Worm (Caenorhabditis elegans) whole organism, L4/young adult: Measurements from ENCODE around the gene C48D1.5.

Experiments used
- W03F9.2 ChIP-seq: fragments of 150-350 bp; optimal IDR thresholded peaks from 2 replicates; lab custom pipeline; 2014; ENCODE audit warnings: missing biosample characterization, missing genetic modification characterization
- dao-5 ChIP-seq: sonication (generic microtip); optimal IDR thresholded peaks from 2 replicates; lab custom pipeline; 2016; ENCODE audit warnings: missing genotype, missing genetic modification characterization, moderate library complexity, missing compliant biosample characterization
- him-1 ChIP-seq: sonication (generic microtip); optimal IDR thresholded peaks from 2 replicates; lab custom pipeline; 2016; ENCODE audit warnings: missing genotype, missing genetic modification reagents, missing genetic modification characterization, missing compliant biosample characterization

The C48D1.5 gene

DNA sequence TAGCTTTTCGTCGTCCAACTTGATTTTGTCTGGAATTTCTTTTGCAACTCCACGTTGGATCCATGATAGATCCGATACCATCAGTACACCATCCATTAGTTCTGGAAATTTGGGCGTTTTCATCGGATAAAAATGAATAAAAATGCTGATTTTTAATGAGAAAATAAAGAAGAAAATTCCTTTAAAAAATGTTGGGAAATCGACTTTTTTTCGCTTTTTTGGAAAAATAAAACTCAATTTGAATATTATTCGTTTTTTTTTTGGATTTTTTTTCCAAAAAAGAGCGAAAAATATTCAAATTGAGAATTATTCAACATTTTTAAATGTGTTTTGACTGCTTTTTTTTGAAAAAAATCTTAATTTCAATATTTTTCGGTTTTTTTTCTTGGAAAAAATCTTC is 14.7 kb downstream of the C48D1.5 start, which contains the start of gene pwp-1:
Gene pwp-1 (minus strand): TSS at position 101 of the 400 bp plus-strand sequence.
- no peak for TF ChIP-seq him-1 (tag; lab: Kevin White, UChicago)

DNA sequence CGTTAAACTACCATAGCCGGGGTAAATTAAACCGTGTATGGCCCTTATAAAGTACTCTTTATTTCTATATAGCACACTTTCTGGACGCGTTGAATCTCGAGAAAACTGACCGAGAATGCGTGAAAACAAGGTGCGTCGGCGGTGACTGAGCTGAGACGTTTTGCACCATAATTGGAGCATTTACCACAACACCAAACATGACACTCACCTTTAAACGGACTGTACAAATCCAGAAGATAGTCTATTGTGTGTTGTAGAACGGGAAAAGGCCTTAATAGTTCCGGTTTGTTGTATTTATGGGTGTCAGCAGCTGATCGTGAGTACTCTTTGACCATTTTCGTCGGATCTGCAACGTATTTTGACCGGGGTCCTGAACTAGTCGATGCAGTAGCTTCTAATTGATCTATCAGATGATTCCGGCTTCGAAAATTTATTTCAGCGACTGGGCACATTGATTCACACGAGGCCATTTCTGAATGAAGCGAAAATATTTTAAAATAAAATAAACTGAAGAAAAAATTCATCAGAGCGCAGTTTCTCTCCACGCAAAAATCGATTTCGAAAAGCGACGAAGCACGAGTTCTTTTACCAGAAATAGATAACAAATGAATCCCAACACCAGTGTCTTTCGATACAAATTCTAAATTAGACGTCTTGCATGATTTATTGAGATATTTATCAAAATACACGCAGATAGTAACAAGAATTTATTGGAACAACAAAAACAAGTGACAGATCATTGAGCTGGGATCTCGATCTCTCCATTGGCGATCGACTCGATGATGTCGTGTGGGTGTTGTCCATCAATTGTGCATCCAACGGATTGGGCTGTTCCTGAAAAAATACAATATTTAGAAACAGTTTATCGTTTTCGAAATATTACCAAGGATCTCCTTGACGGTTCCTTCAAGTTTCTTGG is 17.4 kb downstream of the C48D1.5 start, which contains the start of gene tag-115:
Gene tag-115 (minus strand): TSS at position 472 of the 919 bp plus-strand sequence.
- peak; percentile 36 for TF ChIP-seq W03F9.2 (tag; lab: Kevin White, UChicago)
- TF ChIP-seq dao-5 (tag; lab: Kevin White, UChicago) = no peak

DNA sequence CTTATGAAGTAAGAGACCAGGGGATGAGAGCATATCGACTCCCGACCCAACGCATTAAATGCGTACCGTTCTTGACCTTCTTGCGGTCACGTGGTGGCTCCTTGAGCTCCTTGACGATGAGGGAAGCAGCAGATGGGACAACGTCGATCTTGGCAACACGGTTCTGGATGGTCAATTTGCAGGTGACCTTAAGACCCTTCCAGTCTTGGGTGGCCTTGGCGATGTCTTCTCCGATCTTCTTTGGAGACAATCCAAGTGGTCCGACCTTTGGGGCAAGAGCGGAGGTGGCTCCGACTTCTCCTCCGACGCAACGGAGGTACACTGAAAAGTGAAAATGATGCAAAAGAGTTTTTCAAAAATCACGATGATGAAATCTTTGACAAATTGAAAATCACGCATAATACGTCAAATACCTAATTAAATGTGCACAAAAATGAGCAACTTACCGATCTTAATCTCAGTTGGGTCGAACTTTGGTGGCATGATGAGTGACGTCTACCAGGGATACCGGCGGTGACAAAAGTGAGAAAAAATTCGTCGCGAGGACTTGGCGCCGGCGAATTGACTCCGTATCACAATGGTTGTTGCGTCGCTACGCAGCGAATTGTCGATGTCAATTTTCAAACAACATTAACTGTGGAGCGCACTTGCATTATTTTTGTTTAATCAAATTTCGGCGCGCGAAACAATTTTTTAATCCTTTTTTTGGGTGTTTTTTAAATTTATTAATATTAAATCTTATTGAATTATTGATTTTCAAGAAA is 18.5 kb downstream of the C48D1.5 start, which contains the start of gene rpl-12:
Gene rpl-12 (minus strand): TSS at position 574 of the 764 bp plus-strand sequence.
- TF ChIP-seq him-1 (tag; lab: Kevin White, UChicago) (peak; percentile 92), dao-5 (tag; lab: Kevin White, UChicago) (no peak), W03F9.2 (tag; lab: Kevin White, UChicago) (peak; percentile 98)

DNA sequence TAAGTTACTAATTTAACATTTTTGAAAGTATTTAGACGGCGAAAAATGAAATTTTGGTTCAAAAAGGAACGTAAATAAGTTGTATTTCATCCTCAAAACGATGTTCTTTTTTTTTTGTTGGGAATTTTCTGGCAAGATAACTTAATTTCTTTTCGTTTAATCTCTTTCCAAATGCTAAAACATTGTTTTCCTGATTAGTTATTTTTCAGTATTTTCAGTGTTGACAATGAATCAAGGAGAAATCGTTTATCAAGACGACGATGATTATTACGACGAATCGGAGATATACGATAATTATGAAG is 19.0 kb downstream of the C48D1.5 start, which contains the start of gene lin-54:
Gene lin-54 (plus strand): TSS at position 203 of the 302 bp plus-strand sequence.
- TF ChIP-seq dao-5 (tag; lab: Kevin White, UChicago) (no peak), him-1 (tag; lab: Kevin White, UChicago) (no peak), W03F9.2 (tag; lab: Kevin White, UChicago) (no peak)

DNA sequence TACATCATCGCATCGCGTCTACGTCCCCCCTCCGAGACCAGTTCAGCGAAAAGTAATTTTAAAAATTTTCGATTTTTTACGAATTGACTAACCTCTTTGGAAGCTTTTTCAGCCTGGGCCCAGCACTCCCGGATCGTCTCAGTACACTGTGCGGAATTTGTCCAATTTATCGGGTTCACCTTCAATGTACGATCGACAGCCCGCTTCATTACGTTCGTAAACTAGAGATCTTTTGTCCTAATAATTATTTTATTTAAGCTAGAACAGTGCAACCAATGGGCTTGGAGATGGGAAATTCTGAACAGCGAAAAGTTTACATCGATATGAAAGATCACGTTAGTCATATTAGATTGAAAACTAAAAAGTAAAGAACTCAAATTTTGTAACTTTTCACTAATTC is 19.6 kb downstream of the C48D1.5 start:
- TF ChIP-seq W03F9.2 (tag; lab: Kevin White, UChicago) (no peak), him-1 (tag; lab: Kevin White, UChicago) (no peak), dao-5 (tag; lab: Kevin White, UChicago) (no peak)

DNA sequence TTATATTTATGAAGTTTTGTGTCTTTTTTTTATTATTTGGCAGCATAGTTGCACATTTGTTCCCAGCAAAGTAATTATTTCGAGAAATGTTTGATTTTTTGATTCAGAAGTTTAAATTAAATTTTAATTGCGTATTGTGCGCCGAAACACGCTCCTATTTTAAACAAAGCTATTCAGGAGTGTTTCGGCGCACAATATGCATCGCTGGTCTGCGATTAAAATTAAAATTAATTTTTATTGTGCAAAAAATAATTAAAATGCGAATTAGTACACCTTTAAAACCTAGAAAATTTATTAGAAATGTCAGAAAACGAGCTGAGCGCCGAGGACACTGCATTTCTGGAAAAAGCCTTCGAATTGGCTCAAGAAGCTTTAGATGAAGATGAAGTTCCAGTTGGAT is 21.6 kb downstream of the C48D1.5 start, which contains the start of gene JC8.4:
Gene JC8.4 (plus strand): TSS at position 301 of the 400 bp plus-strand sequence.
- TF ChIP-seq W03F9.2 (tag; lab: Kevin White, UChicago) (no peak), dao-5 (tag; lab: Kevin White, UChicago) (no peak), him-1 (tag; lab: Kevin White, UChicago) (no peak)

DNA sequence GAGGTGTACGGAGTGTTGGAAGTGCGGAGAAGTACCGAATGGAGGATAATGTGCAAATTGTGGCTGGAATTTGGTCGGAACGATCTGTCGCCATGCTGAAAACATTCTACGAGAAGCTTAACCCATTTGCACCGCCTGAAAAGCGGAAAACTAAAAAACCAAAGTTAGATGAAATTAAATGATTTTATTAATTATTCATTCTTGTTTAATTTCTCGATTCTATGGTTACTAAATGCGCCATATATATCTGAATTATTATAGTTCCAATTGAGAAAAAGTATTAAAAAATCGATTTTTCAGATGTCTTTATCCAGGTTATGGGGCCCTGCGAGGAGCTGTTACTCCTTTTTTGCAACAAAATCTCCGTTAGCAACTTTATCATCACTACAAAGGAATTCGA is 22.3 kb downstream of the C48D1.5 start, which contains the start of gene cox-11:
Gene cox-11 (plus strand): TSS at position 301 of the 400 bp plus-strand sequence.
- no peak for TF ChIP-seq dao-5 (tag; lab: Kevin White, UChicago)
- TF ChIP-seq W03F9.2 (tag; lab: Kevin White, UChicago) = no peak
- no peak for TF ChIP-seq him-1 (tag; lab: Kevin White, UChicago)

DNA sequence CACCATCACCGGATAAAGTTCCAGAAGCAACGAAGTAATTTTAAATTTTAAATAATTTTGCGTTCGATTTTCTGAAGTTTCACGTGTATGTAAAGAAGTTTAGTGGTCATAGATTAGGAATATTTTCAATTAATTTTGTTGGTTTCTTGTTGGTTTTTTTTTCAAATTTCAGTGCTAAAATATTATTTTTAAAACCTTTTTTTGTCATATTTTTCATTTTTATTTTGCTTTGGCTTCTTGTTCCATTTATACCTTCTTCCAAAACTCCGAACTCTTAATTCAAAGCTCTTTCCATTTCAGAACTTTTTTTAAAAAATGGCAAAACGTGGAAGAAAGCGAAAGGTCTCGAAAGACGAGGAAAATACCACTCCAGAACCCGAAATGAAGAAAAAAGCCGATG is 25.2 kb downstream of the C48D1.5 start, which contains the start of gene JC8.7:
Gene JC8.7 (plus strand): TSS at position 301 of the 400 bp plus-strand sequence.
- TF ChIP-seq dao-5 (tag; lab: Kevin White, UChicago) = no peak
- TF ChIP-seq W03F9.2 (tag; lab: Kevin White, UChicago) = no peak
- TF ChIP-seq him-1 (tag; lab: Kevin White, UChicago) = no peak

DNA sequence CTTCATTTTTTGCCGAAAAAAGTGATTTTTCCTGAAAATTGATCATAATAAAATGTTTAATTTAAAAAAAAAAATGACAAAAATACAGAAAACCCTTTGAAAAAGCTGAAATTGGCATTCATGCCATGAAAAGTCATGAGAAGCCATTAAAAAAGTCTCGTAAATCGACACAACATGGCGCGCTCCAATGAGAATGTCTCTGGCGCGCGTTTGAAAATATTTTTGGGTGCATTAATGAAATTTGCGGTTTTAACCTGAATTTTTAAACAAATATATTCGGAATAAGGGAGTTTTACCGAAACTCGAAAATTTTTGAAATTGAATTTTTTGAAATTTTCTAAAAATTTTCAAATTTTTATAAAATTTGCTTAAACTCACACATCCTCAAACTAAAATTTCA is 26.0 kb downstream of the C48D1.5 start:
- no peak for TF ChIP-seq W03F9.2 (tag; lab: Kevin White, UChicago)
- no peak for TF ChIP-seq him-1 (tag; lab: Kevin White, UChicago)
- no peak for TF ChIP-seq dao-5 (tag; lab: Kevin White, UChicago)

DNA sequence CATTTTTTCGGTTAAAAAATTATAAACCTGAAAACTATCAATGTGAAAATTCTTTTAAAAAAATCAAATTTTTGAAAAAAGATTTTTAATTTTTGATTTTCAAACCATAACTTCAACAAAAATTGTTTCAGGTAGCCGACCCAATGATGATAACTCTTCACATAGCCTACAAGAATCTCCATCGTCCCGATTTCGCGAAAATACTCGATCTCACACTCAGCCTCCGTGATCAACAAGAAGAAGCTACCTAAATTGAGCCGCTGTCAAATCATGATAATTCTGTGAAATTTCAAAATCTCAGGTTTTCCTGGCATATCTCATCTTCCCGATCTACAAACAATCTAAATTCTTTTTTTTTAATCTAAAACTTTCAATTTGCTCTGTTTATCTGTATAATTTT is 28.5 kb downstream of the C48D1.5 start:
- TF ChIP-seq dao-5 (tag; lab: Kevin White, UChicago) = no peak
- no peak for TF ChIP-seq him-1 (tag; lab: Kevin White, UChicago)
- TF ChIP-seq W03F9.2 (tag; lab: Kevin White, UChicago) = no peak

DNA sequence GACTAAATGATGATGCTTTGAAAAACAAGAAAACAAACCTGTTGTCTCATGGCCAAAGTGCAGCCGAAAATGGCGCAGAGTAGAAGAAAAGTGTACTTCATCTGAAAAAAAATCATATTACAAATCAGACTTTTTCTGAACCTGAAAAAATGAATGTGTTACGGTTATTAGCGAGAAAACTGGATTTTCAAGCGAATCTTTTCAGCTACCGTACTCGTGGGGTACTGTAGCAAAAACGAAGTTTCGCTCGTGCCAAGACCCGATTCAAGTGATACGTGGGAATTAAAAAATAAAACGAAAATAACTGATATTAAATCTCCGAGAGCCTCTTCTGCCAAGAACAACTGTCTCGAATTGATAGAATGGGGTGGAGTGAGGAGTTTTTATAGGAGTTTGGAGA is 30.5 kb downstream of the C48D1.5 start, which contains the start of gene ttr-51:
Gene ttr-51 (minus strand): TSS at position 101 of the 400 bp plus-strand sequence.
- no peak for TF ChIP-seq W03F9.2 (tag; lab: Kevin White, UChicago)
- TF ChIP-seq dao-5 (tag; lab: Kevin White, UChicago) = no peak
- TF ChIP-seq him-1 (tag; lab: Kevin White, UChicago) = no peak

DNA sequence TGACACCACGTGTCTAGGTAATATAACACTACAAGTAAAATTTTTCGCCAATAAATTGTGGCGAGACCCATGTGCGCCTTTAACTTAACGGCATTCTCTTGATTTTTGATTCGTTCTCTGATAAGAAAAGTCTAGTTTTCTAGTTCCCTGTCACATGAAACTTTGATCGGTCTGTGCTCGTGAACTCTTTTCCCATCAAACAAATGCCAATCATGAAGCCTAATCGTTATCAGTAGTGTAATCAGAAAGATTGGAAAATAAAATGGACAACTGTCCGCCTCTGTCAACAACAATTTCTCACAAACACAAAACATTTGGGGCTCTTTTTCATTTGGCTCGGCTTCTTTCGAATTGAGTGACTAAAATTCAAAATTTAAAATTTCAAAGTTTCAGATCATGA is 32.1 kb downstream of the C48D1.5 start, which contains the start of gene ttr-45:
Gene ttr-45 (plus strand): TSS at position 385 of the 400 bp plus-strand sequence.
- no peak for TF ChIP-seq him-1 (tag; lab: Kevin White, UChicago)
- TF ChIP-seq W03F9.2 (tag; lab: Kevin White, UChicago) = no peak
- no peak for TF ChIP-seq dao-5 (tag; lab: Kevin White, UChicago)

DNA sequence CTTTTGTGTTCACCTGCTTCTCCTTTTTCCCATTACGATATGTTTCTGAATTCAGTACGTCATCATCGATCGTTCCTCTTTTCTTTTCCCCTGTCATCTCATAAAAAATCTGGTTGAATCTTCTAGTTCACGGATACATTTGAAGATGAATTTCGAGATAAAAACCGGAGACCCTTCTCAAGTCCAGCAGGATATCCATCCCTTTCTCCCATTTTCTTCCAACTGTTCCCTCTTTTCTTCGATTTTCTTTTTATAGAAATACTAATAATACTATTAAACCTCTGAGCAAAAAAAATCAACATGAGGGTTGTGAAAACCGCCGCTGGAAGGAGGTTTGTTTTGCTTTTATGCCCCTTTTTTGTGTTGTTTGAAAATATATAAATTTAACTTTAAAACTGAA is 34.1 kb downstream of the C48D1.5 start, which contains the start of gene bus-12:
Gene bus-12 (plus strand): TSS at position 301 of the 400 bp plus-strand sequence.
- no peak for TF ChIP-seq dao-5 (tag; lab: Kevin White, UChicago)
- TF ChIP-seq him-1 (tag; lab: Kevin White, UChicago) = no peak
- TF ChIP-seq W03F9.2 (tag; lab: Kevin White, UChicago) = no peak
